Fruit fly (Drosophila melanogaster): ENCODE results near the gene LManI.
A peak's percentile ranks its signal among the peaks of the same experiment; 100 is the strongest.

Gene LManI

dm6 chr2L:10439174-10439573 is 17.9 kb downstream of the LManI start, which contains the start of gene Nse4 (continued):
- TF ChIP-seq CG8290 (GFP tag; optimal IDR thresholded peaks at IDR 0.05) (peak; percentile 38), CG8290 (tag; optimal IDR thresholded peaks at IDR 0.05) (no peak), org-1 (GFP tag; optimal IDR thresholded peaks at IDR 0.05) (no peak), gcm (GFP tag; optimal IDR thresholded peaks at IDR 0.05) (no peak), CG15601 (tag; optimal IDR thresholded peaks at IDR 0.05) (no peak), CG31388 (GFP tag; optimal IDR thresholded peaks at IDR 0.05) (no peak), dmrt11E (tag; optimal IDR thresholded peaks at IDR 0.05) (no peak), CG6765 (GFP tag; optimal IDR thresholded peaks at IDR 0.05) (no peak), Camta (GFP tag; optimal IDR thresholded peaks at IDR 0.05) (no peak), CG15073 (GFP tag; optimal IDR thresholded peaks at IDR 0.05) (no peak), Sry-δ (GFP tag; optimal IDR thresholded peaks at IDR 0.05) (peak; percentile 38), inv (GFP tag; IDR thresholded peaks at IDR 0.05; ENCODE audit: partially characterized antibody) (peak; percentile 73), CG14860 (GFP tag; IDR thresholded peaks at IDR 0.05; ENCODE audit: partially characterized antibody) (peak; percentile 93), CG12659 (GFP tag; optimal IDR thresholded peaks at IDR 0.05) (peak; percentile 65), CG9817 (tag; optimal IDR thresholded peaks at IDR 0.05) (no peak), odd (GFP tag; optimal IDR thresholded peaks at IDR 0.05) (no peak), mirr (GFP tag; optimal IDR thresholded peaks at IDR 0.05) (no peak), sqz (GFP tag; optimal IDR thresholded peaks at IDR 0.05) (no peak), CG13775 (GFP tag; optimal IDR thresholded peaks at IDR 0.05) (no peak), CG9727 (GFP tag; optimal IDR thresholded peaks at IDR 0.05) (no peak), CG3847 (GFP tag; IDR thresholded peaks at IDR 0.05) (no peak), CG15011 (GFP tag; optimal IDR thresholded peaks at IDR 0.05) (no peak), CG11695 (GFP tag; IDR thresholded peaks at IDR 0.05) (no peak), CG11398 (GFP tag; optimal IDR thresholded peaks at IDR 0.05) (no peak), klu (GFP tag; IDR thresholded peaks at IDR 0.05) (no peak), lmd (GFP tag; IDR thresholded peaks at IDR 0.05) (no peak), CG3065 (GFP tag; optimal IDR thresholded peaks at IDR 0.05) (no peak), CG12299 (tag; optimal IDR thresholded peaks at IDR 0.05) (no peak), CG18619 (GFP tag; optimal IDR thresholded peaks at IDR 0.05) (no peak), CG17829 (tag; optimal IDR thresholded peaks at IDR 0.05) (peak; percentile 10), gem (tag; optimal IDR thresholded peaks at IDR 0.05) (no peak), CG7372 (GFP tag; IDR thresholded peaks at IDR 0.05) (no peak), CG7928 (GFP tag; optimal IDR thresholded peaks at IDR 0.05) (no peak), CG7556 (GFP tag; optimal IDR thresholded peaks at IDR 0.05) (no peak), psq (GFP tag; optimal IDR thresholded peaks at IDR 0.05) (no peak), Taf1 (GFP tag; IDR thresholded peaks at IDR 0.05) (no peak), Hmr (GFP tag; optimal IDR thresholded peaks at IDR 0.05) (no peak), sens-2 (GFP tag; IDR thresholded peaks at IDR 0.05) (no peak), Fer3 (tag; optimal IDR thresholded peaks at IDR 0.05) (no peak), shn (GFP tag; optimal IDR thresholded peaks at IDR 0.05) (no peak), crc (GFP tag; optimal IDR thresholded peaks at IDR 0.05) (no peak), CG17361 (GFP tag; IDR thresholded peaks at IDR 0.05) (no peak), HLHmδ (GFP tag; optimal IDR thresholded peaks at IDR 0.05) (no peak), CG17612 (GFP tag; IDR thresholded peaks at IDR 0.05) (no peak), Aef1 (GFP tag; IDR thresholded peaks at IDR 0.05) (no peak), CG15479 (GFP tag; optimal IDR thresholded peaks at IDR 0.05) (no peak), CG4730 (GFP tag; IDR thresholded peaks at IDR 0.05) (no peak), CG32532 (GFP tag; IDR thresholded peaks at IDR 0.05) (no peak), fu2 (GFP tag; optimal IDR thresholded peaks at IDR 0.05) (no peak), lov (optimal IDR thresholded peaks at IDR 0.05) (no peak), lov (GFP tag; IDR thresholded peaks at IDR 0.05) (no peak), D19B (GFP tag; optimal IDR thresholded peaks at IDR 0.05) (no peak), Pdp1 (GFP tag; optimal IDR thresholded peaks at IDR 0.05) (no peak)

Data from whole organism, embryonic.